Worm (Caenorhabditis elegans): Measurements from ENCODE around the gene cap-1.

cap-1 gene

DNA sequence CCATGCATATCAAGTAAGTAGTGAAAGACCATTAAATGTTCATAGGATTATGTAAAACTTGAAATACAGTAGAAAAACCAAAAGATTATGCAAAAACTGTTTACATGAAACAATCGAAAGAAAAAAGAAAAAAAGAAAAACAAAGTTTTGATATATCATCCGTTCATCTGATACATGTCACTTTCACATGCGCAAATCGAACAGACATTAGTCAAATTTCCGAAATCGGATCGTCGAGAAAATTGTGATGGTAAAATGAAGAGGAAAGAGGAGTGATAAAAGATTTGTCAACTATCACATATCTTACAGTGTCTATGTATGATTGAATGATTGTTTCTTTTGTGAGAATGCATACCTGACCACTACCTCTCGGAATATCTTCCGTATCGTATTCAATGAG lies 21.1 kb downstream of the cap-1 start:
- no peak for TF ChIP-seq lsy-2 (tag; optimal IDR thresholded peaks at IDR 0.05)
- no peak for TF ChIP-seq dmd-4 (tag; optimal IDR thresholded peaks at IDR 0.05)
- TF ChIP-seq peb-1 (tag; optimal IDR thresholded peaks at IDR 0.05): no peak
- TF ChIP-seq R02D3.7 (tag; optimal IDR thresholded peaks at IDR 0.05): no peak
- TF ChIP-seq nhr-129 (tag; optimal IDR thresholded peaks at IDR 0.05): no peak
- no peak for TF ChIP-seq nhr-12 (tag; optimal IDR thresholded peaks at IDR 0.05)
- no peak for TF ChIP-seq ztf-4 (tag; optimal IDR thresholded peaks at IDR 0.05)
- no peak for TF ChIP-seq nhr-77 (tag; optimal IDR thresholded peaks at IDR 0.05)

- TF ChIP-seq unc-55 (GFP tag; optimal IDR thresholded peaks at IDR 0.05) (no peak), aly-2 (tag; optimal IDR thresholded peaks at IDR 0.05) (no peak), nhr-25 (tag; optimal IDR thresholded peaks at IDR 0.05) (no peak), R02D3.7 (tag; optimal IDR thresholded peaks at IDR 0.05) (no peak), ceh-82 (tag; optimal IDR thresholded peaks at IDR 0.05) (no peak), elt-3 (tag; optimal IDR thresholded peaks at IDR 0.05) (no peak)
Measured at ce11 chrIV:7205969-7206368, 24.1 kb downstream of the cap-1 start, which contains the start of gene kcc-1. Gene kcc-1 (plus strand): TSS chrIV:7206269.

DNA sequence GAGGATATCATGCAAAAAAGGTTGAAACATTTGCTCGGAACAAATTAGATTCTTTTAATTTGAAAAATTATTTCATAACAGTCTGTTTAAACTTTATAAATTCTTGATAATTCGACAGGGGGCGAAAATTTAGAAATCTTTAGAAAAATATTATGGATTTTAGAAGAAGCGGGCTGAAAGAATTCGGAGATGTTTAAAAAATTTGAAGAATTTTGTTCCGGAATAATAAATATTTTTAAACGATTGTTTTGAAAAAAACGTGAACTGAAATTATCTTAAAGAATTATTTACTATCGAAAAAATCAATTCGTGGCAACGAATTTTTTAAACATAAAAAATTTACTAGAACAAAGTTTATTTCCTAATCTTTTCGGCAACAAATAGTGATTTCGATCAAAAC lies 26.3 kb downstream of the cap-1 start, which contains the start of gene R13A1.3:
TSS of gene R13A1.3 (plus strand) at position 301 of the 400 bp plus-strand sequence.
- TF ChIP-seq C34F6.9 (tag; optimal IDR thresholded peaks at IDR 0.05): no peak
- TF ChIP-seq nhr-129 (tag; optimal IDR thresholded peaks at IDR 0.05): no peak
- no peak for TF ChIP-seq mab-5 (tag; optimal IDR thresholded peaks at IDR 0.05)
- no peak for TF ChIP-seq nhr-10 (tag; optimal IDR thresholded peaks at IDR 0.05)
- no peak for TF ChIP-seq dmd-4 (tag; optimal IDR thresholded peaks at IDR 0.05)
- no peak for TF ChIP-seq ama-1 (optimal IDR thresholded peaks at IDR 0.05)
- TF ChIP-seq fos-1 (tag; optimal IDR thresholded peaks at IDR 0.05): no peak
- no peak for TF ChIP-seq ZK546.5 (tag; optimal IDR thresholded peaks at IDR 0.05)
- TF ChIP-seq peb-1 (tag; optimal IDR thresholded peaks at IDR 0.05): no peak
- TF ChIP-seq zag-1 (tag; optimal IDR thresholded peaks at IDR 0.05): no peak
- no peak for TF ChIP-seq nhr-11 (tag; optimal IDR thresholded peaks at IDR 0.05)
- TF ChIP-seq elt-1 (tag; optimal IDR thresholded peaks at IDR 0.05): no peak
- no peak for TF ChIP-seq lin-11 (tag; optimal IDR thresholded peaks at IDR 0.05)
- no peak for TF ChIP-seq nhr-25 (tag; optimal IDR thresholded peaks at IDR 0.05)
- no peak for TF ChIP-seq lin-13 (GFP tag; optimal IDR thresholded peaks at IDR 0.05)
- no peak for TF ChIP-seq ceh-82 (tag; optimal IDR thresholded peaks at IDR 0.05)

DNA sequence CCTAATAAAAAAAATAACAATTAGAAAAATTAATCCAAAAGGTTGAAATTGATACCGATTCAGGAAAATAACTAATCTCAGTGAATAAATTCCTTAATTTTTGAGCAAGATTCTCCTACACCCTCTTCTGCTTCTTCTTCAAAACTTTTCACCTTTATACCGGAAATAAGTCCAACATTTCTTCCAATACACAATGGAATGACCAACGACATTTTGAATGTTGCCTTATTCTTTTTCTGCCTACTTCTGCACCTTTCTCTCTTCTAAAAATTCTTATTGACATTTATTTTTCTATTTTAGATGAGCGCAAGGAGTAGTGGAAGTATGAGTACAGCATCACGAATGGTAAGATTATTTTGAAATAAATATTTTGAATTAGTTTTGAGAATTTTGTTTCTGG lies 33.2 kb downstream of the cap-1 start, which contains the start of gene unc-8:
TSS of gene unc-8 (plus strand) at position 301 of the 400 bp plus-strand sequence.
- TF ChIP-seq gmeb-1 (tag; optimal IDR thresholded peaks at IDR 0.05) (no peak), nhr-237 (tag; optimal IDR thresholded peaks at IDR 0.05) (no peak), mdl-1 (tag; optimal IDR thresholded peaks at IDR 0.05) (no peak), nhr-77 (tag; optimal IDR thresholded peaks at IDR 0.05) (no peak), nhr-23 (tag; optimal IDR thresholded peaks at IDR 0.05) (no peak), nhr-6 (tag; optimal IDR thresholded peaks at IDR 0.05) (no peak), fos-1 (tag; optimal IDR thresholded peaks at IDR 0.05) (no peak), mab-5 (tag; optimal IDR thresholded peaks at IDR 0.05) (no peak), ama-1 (optimal IDR thresholded peaks at IDR 0.05) (no peak)

DNA sequence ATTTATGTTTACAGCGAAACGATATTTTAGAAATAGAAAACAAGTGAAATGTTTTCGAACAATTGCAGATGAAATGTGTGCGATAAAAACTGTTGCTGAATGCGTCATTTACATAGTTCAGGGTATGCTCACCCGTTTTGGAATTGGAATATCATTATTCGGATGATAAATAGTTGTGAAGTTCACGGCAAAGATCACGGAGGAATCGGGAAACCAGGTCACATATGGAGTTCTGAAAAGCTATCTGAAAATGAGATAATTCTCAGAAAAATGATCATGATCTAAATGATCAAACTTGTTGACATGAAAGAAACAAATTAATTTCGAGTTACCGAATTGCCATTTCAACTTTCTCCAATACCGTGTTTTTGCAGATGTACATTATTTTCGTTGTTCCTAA lies 34.3 kb downstream of the cap-1 start, which contains the start of gene best-16:
TSS of gene best-16 (minus strand) at position 101 of the 400 bp plus-strand sequence.
- no peak for TF ChIP-seq R02D3.7 (tag; optimal IDR thresholded peaks at IDR 0.05)
- no peak for TF ChIP-seq zag-1 (tag; optimal IDR thresholded peaks at IDR 0.05)
- no peak for TF ChIP-seq nhr-10 (tag; optimal IDR thresholded peaks at IDR 0.05)
- no peak for TF ChIP-seq ama-1 (optimal IDR thresholded peaks at IDR 0.05)
- TF ChIP-seq aly-2 (tag; optimal IDR thresholded peaks at IDR 0.05): no peak
- TF ChIP-seq C34F6.9 (tag; optimal IDR thresholded peaks at IDR 0.05): no peak
- no peak for TF ChIP-seq unc-62 (GFP tag; optimal IDR thresholded peaks at IDR 0.05)
- TF ChIP-seq skn-1 (tag; optimal IDR thresholded peaks at IDR 0.05): no peak
- no peak for TF ChIP-seq Y55F3AM.14 (GFP tag; optimal IDR thresholded peaks at IDR 0.05)
- no peak for TF ChIP-seq unc-55 (GFP tag; optimal IDR thresholded peaks at IDR 0.05)
- TF ChIP-seq fos-1 (tag; optimal IDR thresholded peaks at IDR 0.05): no peak
- no peak for TF ChIP-seq alr-1 (tag; optimal IDR thresholded peaks at IDR 0.05)
- no peak for TF ChIP-seq ZK546.5 (tag; optimal IDR thresholded peaks at IDR 0.05)
- no peak for TF ChIP-seq mdl-1 (tag; optimal IDR thresholded peaks at IDR 0.05)
- no peak for TF ChIP-seq nhr-21 (tag; optimal IDR thresholded peaks at IDR 0.05)
- no peak for TF ChIP-seq sma-3 (GFP tag; optimal IDR thresholded peaks at IDR 0.05)
- no peak for TF ChIP-seq ztf-11 (tag; optimal IDR thresholded peaks at IDR 0.05)
- TF ChIP-seq nhr-23 (tag; optimal IDR thresholded peaks at IDR 0.05): no peak
- TF ChIP-seq nhr-237 (tag; optimal IDR thresholded peaks at IDR 0.05): no peak
